Fruit fly (Drosophila melanogaster): ENCODE results near the gene CG13455.

- TF ChIP-seq CG6808 (GFP tag; optimal IDR thresholded peaks at IDR 0.05) (no peak), Hr39 (GFP tag; optimal IDR thresholded peaks at IDR 0.05) (no peak), Hr4 (GFP tag; optimal IDR thresholded peaks at IDR 0.05) (no peak), CG1621 (tag; optimal IDR thresholded peaks at IDR 0.05) (no peak), salr (GFP tag; optimal IDR thresholded peaks at IDR 0.05) (no peak), Lpt (GFP tag; optimal IDR thresholded peaks at IDR 0.05) (no peak), Hr38 (GFP tag; optimal IDR thresholded peaks at IDR 0.05) (no peak), CG8319 (GFP tag; optimal IDR thresholded peaks at IDR 0.05) (no peak), cyc (GFP tag; optimal IDR thresholded peaks at IDR 0.05) (no peak), fd59A (GFP tag; optimal IDR thresholded peaks at IDR 0.05) (no peak), Sox102F (GFP tag; optimal IDR thresholded peaks at IDR 0.05) (no peak), Sox14 (GFP tag; optimal IDR thresholded peaks at IDR 0.05) (no peak)
Measured at dm6 chr3L:15530071-15530470, 33.7 kb downstream of the CG13455 start.

Measured in whole organism, prepupa.